Fruit fly (Drosophila melanogaster) whole organism, pupa: ENCODE data around the gene QIL1.

ENCODE experiments used
- CG10348 ChIP-seq: fragments of 200-800 bp; sonication (Bioruptor generic); IDR thresholded peaks from 2 replicates; pipeline ENCODE4 v1.3.6; 2022; ENCODE audit warnings: missing biosample characterization, missing genetic modification characterization
- CG12605 ChIP-seq: fragments of 200-800 bp; sonication (Bioruptor generic); IDR thresholded peaks from 2 replicates; pipeline ENCODE4 v1.3.6; 2022; ENCODE audit warnings: missing biosample characterization, missing genetic modification characterization
- CG13204 ChIP-seq: fragments of 200-800 bp; sonication (Bioruptor generic); optimal IDR thresholded peaks from 2 replicates; lab custom pipeline; 2018; ENCODE audit warnings: missing biosample characterization, mild to moderate bottlenecking, missing genetic modification characterization, moderate library complexity
- CG14655 ChIP-seq: fragments of 200-800 bp; sonication (Bioruptor generic); optimal IDR thresholded peaks from 3 replicates; lab custom pipeline; 2017; ENCODE audit warnings: mild to moderate bottlenecking, missing biosample characterization, missing genetic modification reagents, missing genetic modification characterization
- CG15710 ChIP-seq: fragments of 200-800 bp; sonication (Bioruptor generic); optimal IDR thresholded peaks from 2 replicates; lab custom pipeline; 2018; ENCODE audit warnings: missing biosample characterization, mild to moderate bottlenecking, missing genetic modification characterization, moderate library complexity
- CG17806 ChIP-seq: fragments of 200-800 bp; sonication (Bioruptor generic); optimal IDR thresholded peaks from 2 replicates; lab custom pipeline; 2018; ENCODE audit warnings: missing biosample characterization, mild to moderate bottlenecking, missing genetic modification characterization, moderate library complexity
- CG32121 ChIP-seq: fragments of 200-800 bp; sonication (Bioruptor generic); IDR thresholded peaks from 2 replicates; pipeline ENCODE4 v1.3.6; 2022; ENCODE audit warnings: missing biosample characterization, missing genetic modification characterization
- CG34367 ChIP-seq: fragments of 200-800 bp; sonication (Bioruptor generic); optimal IDR thresholded peaks from 2 replicates; lab custom pipeline; 2018; ENCODE audit warnings: missing biosample characterization, mild to moderate bottlenecking, missing genetic modification characterization
- CG4496 ChIP-seq: fragments of 200-800 bp; sonication (Bioruptor generic); IDR thresholded peaks from 3 replicates; pipeline ENCODE4 v1.3.6; 2022; ENCODE audit warnings: missing biosample characterization, missing genetic modification characterization
- CG8159 ChIP-seq: fragments of 200-800 bp; sonication (Bioruptor generic); optimal IDR thresholded peaks from 3 replicates; lab custom pipeline; 2018; ENCODE audit warnings: missing biosample characterization, mild to moderate bottlenecking, missing genetic modification characterization, moderate library complexity
- CG8301 ChIP-seq: fragments of 200-800 bp; sonication (Bioruptor generic); optimal IDR thresholded peaks from 2 replicates; lab custom pipeline; 2018; ENCODE audit warnings: missing biosample characterization, mild to moderate bottlenecking, missing genetic modification characterization
- CG9948 ChIP-seq: fragments of 200-800 bp; sonication (Bioruptor generic); optimal IDR thresholded peaks from 2 replicates; lab custom pipeline; 2018; ENCODE audit warnings: missing biosample characterization, mild to moderate bottlenecking, missing genetic modification characterization, moderate library complexity
- D1 ChIP-seq: fragments of 200-800 bp; sonication (Bioruptor generic); optimal IDR thresholded peaks from 2 replicates; lab custom pipeline; 2018; ENCODE audit warnings: missing biosample characterization, mild to moderate bottlenecking, missing genetic modification characterization, moderate library complexity
- EcR ChIP-seq: fragments of 200-800 bp; sonication (Bioruptor generic); optimal IDR thresholded peaks from 3 replicates; lab custom pipeline; 2019; ENCODE audit warnings: missing biosample characterization, missing genetic modification characterization, mild to moderate bottlenecking, moderate library complexity, missing genetic modification reagents
- Ets98B ChIP-seq: fragments of 200-800 bp; sonication (Bioruptor generic); IDR thresholded peaks from 2 replicates; pipeline ENCODE4 v1.3.6; 2022; ENCODE audit warnings: missing biosample characterization, missing genetic modification characterization
- Pif1A ChIP-seq: fragments of 200-800 bp; sonication (Bioruptor generic); optimal IDR thresholded peaks from 3 replicates; lab custom pipeline; 2016; ENCODE audit warnings: missing biosample characterization, missing genetic modification characterization
- Pif1B ChIP-seq: fragments of 200-800 bp; sonication (Bioruptor generic); optimal IDR thresholded peaks from 3 replicates; lab custom pipeline; 2016; ENCODE audit warnings: missing biosample characterization, missing genetic modification characterization
- Snoo ChIP-seq: fragments of 200-800 bp; sonication (Bioruptor generic); optimal IDR thresholded peaks from 3 replicates; lab custom pipeline; 2017; ENCODE audit warnings: missing biosample characterization, mild to moderate bottlenecking, missing genetic modification characterization, inconsistent platforms
- fd96Ca ChIP-seq: fragments of 200-800 bp; sonication (Bioruptor generic); IDR thresholded peaks from 3 replicates; pipeline ENCODE4 v1.3.6; 2022; ENCODE audit warnings: missing biosample characterization, missing genetic modification characterization
- gl ChIP-seq: fragments of 200-800 bp; sonication (Bioruptor generic); optimal IDR thresholded peaks from 2 replicates; lab custom pipeline; 2018; ENCODE audit warnings: missing biosample characterization, mild to moderate bottlenecking, missing genetic modification characterization
- rn ChIP-seq: fragments of 200-800 bp; sonication (Bioruptor generic); IDR thresholded peaks from 2 replicates; pipeline ENCODE4 v1.3.6; 2022; ENCODE audit warnings: missing biosample characterization, missing genetic modification characterization

The QIL1 gene

dm6 chr3L:17421319-17421718 lies 44.4 kb upstream of the QIL1 start, which contains the start of gene blot:
Gene blot, minus strand, starts transcription at chr3L:17421514.
- no peak for TF ChIP-seq CG13204
- TF ChIP-seq CG9948 (tag; lab: Kevin White, UChicago) = no peak
- TF ChIP-seq Snoo = no peak
- no peak for TF ChIP-seq CG10348
- no peak for TF ChIP-seq CG15710 (tag; lab: Kevin White, UChicago)
- no peak for TF ChIP-seq CG8301 (tag; lab: Kevin White, UChicago)
- TF ChIP-seq CG32121 (GFP tag; lab: Robert Waterston, UW) = peak; percentile 55; the same call in 1 of the 2 replicates
- peak; percentile 52 for TF ChIP-seq Pif1B (GFP tag; lab: Kevin White, UChicago)
- peak; percentile 62 for TF ChIP-seq Ets98B (GFP tag; lab: Robert Waterston, UW)
- no peak for TF ChIP-seq rn
- peak; percentile 51; the same call in 1 of the 2 replicates for TF ChIP-seq CG12605 (GFP tag; lab: Robert Waterston, UW)
- TF ChIP-seq fd96Ca (GFP tag; lab: Robert Waterston, UW) = no peak; the same call in 2 of the 3 replicates
- TF ChIP-seq CG4496 (GFP tag; lab: Robert Waterston, UW) = peak; percentile 43; the same call in 2 of the 3 replicates
- TF ChIP-seq, all 21 proteins: peak for 5

dm6 chr3L:17425132-17425713 lies 40.5 kb upstream of the QIL1 start, which contains the start of the genes Sec3 and COX7B:
Gene Sec3, minus strand, starts transcription at chr3L:17425217.
Gene COX7B, plus strand, starts transcription at chr3L:17425477.
- TF ChIP-seq CG8301 (tag; lab: Kevin White, UChicago) (peak; percentile 19), EcR (GFP tag; lab: Kevin White, UChicago) (peak; percentile 8), CG17806 (tag; lab: Kevin White, UChicago) (peak; percentile 45), CG4496 (GFP tag; lab: Robert Waterston, UW) (0 out of 3 replicates have a peak, but pooled peaks have one; percentile 45), fd96Ca (GFP tag; lab: Robert Waterston, UW) (0 out of 3 replicates have a peak, but pooled peaks have one; percentile 8), CG8159 (tag; lab: Kevin White, UChicago) (peak; percentile 64), Pif1B (GFP tag; lab: Kevin White, UChicago) (peak; percentile 21), Snoo (peak; percentile 43), CG13204 (no peak), CG15710 (tag; lab: Kevin White, UChicago) (peak; percentile 58), Ets98B (GFP tag; lab: Robert Waterston, UW) (no peak), gl (tag; lab: Kevin White, UChicago) (no peak), CG14655 (peak; percentile 17), CG32121 (GFP tag; lab: Robert Waterston, UW) (peak; percentile 43; the same call in 1 of the 2 replicates), CG12605 (GFP tag; lab: Robert Waterston, UW) (0 out of 2 replicates have a peak, but pooled peaks have one; percentile 9), Pif1A (GFP tag; lab: Kevin White, UChicago) (peak; percentile 42), CG9948 (tag; lab: Kevin White, UChicago) (peak; percentile 32), CG10348 (no peak), rn (no peak), D1 (tag; lab: Kevin White, UChicago) (no peak), CG34367 (tag; lab: Kevin White, UChicago) (peak; percentile 40)

dm6 chr3L:17427013-17427412 lies 38.7 kb upstream of the QIL1 start, which contains the start of gene Polr3G:
Gene Polr3G, minus strand, starts transcription at chr3L:17427130.
- TF ChIP-seq CG12605 (GFP tag; lab: Robert Waterston, UW) (no peak), Ets98B (GFP tag; lab: Robert Waterston, UW) (no peak), CG8301 (tag; lab: Kevin White, UChicago) (no peak), Snoo (peak; percentile 16), CG17806 (tag; lab: Kevin White, UChicago) (peak; percentile 2)

- no peak for TF ChIP-seq gl (tag; lab: Kevin White, UChicago)
- peak; percentile 91 for TF ChIP-seq Ets98B (GFP tag; lab: Robert Waterston, UW)
- TF ChIP-seq CG32121 (GFP tag; lab: Robert Waterston, UW) = peak; percentile 92
- TF ChIP-seq CG15710 (tag; lab: Kevin White, UChicago) = peak; percentile 85
- TF ChIP-seq CG9948 (tag; lab: Kevin White, UChicago) = peak; percentile 80
- TF ChIP-seq Snoo = peak; percentile 81
- TF ChIP-seq CG10348 = peak; percentile 85
- peak; percentile 73 for TF ChIP-seq CG8301 (tag; lab: Kevin White, UChicago)
- peak; percentile 68 for TF ChIP-seq CG34367 (tag; lab: Kevin White, UChicago)
- peak; percentile 86 for TF ChIP-seq CG12605 (GFP tag; lab: Robert Waterston, UW)
- peak; percentile 78 for TF ChIP-seq CG8159 (tag; lab: Kevin White, UChicago)
- TF ChIP-seq CG17806 (tag; lab: Kevin White, UChicago) = peak; percentile 86
- TF ChIP-seq fd96Ca (GFP tag; lab: Robert Waterston, UW) = peak; percentile 91
- TF ChIP-seq D1 (tag; lab: Kevin White, UChicago) = no peak
- TF ChIP-seq rn = peak; percentile 90
- peak; percentile 80 for TF ChIP-seq CG14655
- TF ChIP-seq Pif1A (GFP tag; lab: Kevin White, UChicago) = peak; percentile 79
- TF ChIP-seq CG4496 (GFP tag; lab: Robert Waterston, UW) = peak; percentile 96
- TF ChIP-seq Pif1B (GFP tag; lab: Kevin White, UChicago) = peak; percentile 76
- no peak for TF ChIP-seq CG13204
- TF ChIP-seq EcR (GFP tag; lab: Kevin White, UChicago) = no peak
- TF ChIP-seq, all 21 proteins: peak for 17
Measured at dm6 chr3L:17428779-17429178, 37.0 kb upstream of the QIL1 start, which contains the start of gene Gorab. Gene Gorab, minus strand, starts transcription at chr3L:17428836.

dm6 chr3L:17430390-17430789 lies 35.4 kb upstream of the QIL1 start:
- TF ChIP-seq Pif1B (GFP tag; lab: Kevin White, UChicago) (no peak), CG13204 (no peak), Pif1A (GFP tag; lab: Kevin White, UChicago) (no peak), CG9948 (tag; lab: Kevin White, UChicago) (no peak), CG34367 (tag; lab: Kevin White, UChicago) (no peak), EcR (GFP tag; lab: Kevin White, UChicago) (peak; percentile 39), CG32121 (GFP tag; lab: Robert Waterston, UW) (no peak), CG15710 (tag; lab: Kevin White, UChicago) (no peak), CG8301 (tag; lab: Kevin White, UChicago) (no peak), CG10348 (no peak), Snoo (no peak), rn (no peak), CG12605 (GFP tag; lab: Robert Waterston, UW) (no peak), CG4496 (GFP tag; lab: Robert Waterston, UW) (peak; percentile 50; the same call in 2 of the 3 replicates), CG14655 (no peak), fd96Ca (GFP tag; lab: Robert Waterston, UW) (0 out of 3 replicates have a peak, but pooled peaks have one; percentile 23)
